Worm (Caenorhabditis elegans): Measurements from ENCODE around the gene srt-13.
"Not testable (repeated sequence)": the region's sequence is repeated elsewhere in the genome, so short reads cannot be mapped to it uniquely, and the experiment has no call there.

Gene srt-13

ce11 chrV:4284737-4285136 lies 34.8 kb upstream of the srt-13 start, which contains the start of gene srt-19:
TSS of gene srt-19 (plus strand) at chrV:4285037.
- TF ChIP-seq rnt-1 (tag; optimal IDR thresholded peaks at IDR 0.05); Y116A8C.19 (tag; optimal IDR thresholded peaks at IDR 0.05; ENCODE audit: borderline replicate concordance); skn-1 (tag; optimal IDR thresholded peaks at IDR 0.05): not testable (repeated sequence)

ce11 chrV:4281699-4282098 lies 31.8 kb upstream of the srt-13 start, which contains the start of gene srt-37:
TSS of gene srt-37 (minus strand) at chrV:4281799.
- TF ChIP-seq xbp-1 (tag; optimal IDR thresholded peaks at IDR 0.05); C34B4.2 (tag; optimal IDR thresholded peaks at IDR 0.05); hlh-17 (GFP tag; optimal IDR thresholded peaks at IDR 0.05; ENCODE audit: borderline replicate concordance): not testable (repeated sequence)

ce11 chrV:4278735-4279134 lies 28.8 kb upstream of the srt-13 start, which contains the start of gene srt-20:
TSS of gene srt-20 (minus strand) at chrV:4278835.
- TF ChIP-seq tbx-2 (tag; optimal IDR thresholded peaks at IDR 0.05); unc-30 (tag; optimal IDR thresholded peaks at IDR 0.05); mab-9 (GFP tag; IDR thresholded peaks at IDR 0.05): not testable (repeated sequence)

- TF ChIP-seq unc-30 (tag; optimal IDR thresholded peaks at IDR 0.05) (no peak), swsn-7 (tag; optimal IDR thresholded peaks at IDR 0.05) (no peak), jun-1 (tag; optimal IDR thresholded peaks at IDR 0.05) (no peak), unc-98 (GFP tag; IDR thresholded peaks at IDR 0.05) (no peak), ztf-11 (tag; optimal IDR thresholded peaks at IDR 0.05) (no peak), dpl-1 (GFP tag; optimal IDR thresholded peaks at IDR 0.05) (no peak), elt-3 (tag; optimal IDR thresholded peaks at IDR 0.05) (no peak), vab-15 (tag; optimal IDR thresholded peaks at IDR 0.05) (no peak), alr-1 (tag; optimal IDR thresholded peaks at IDR 0.05; ENCODE audit: borderline replicate concordance) (no peak), zip-4 (GFP tag; optimal IDR thresholded peaks at IDR 0.05) (no peak), hlh-4 (tag; optimal IDR thresholded peaks at IDR 0.05) (no peak), fkh-4 (tag; optimal IDR thresholded peaks at IDR 0.05; ENCODE audit: borderline replicate concordance) (no peak), tbx-2 (tag; optimal IDR thresholded peaks at IDR 0.05) (no peak), elt-2 (tag; optimal IDR thresholded peaks at IDR 0.05) (no peak)
Observed at ce11 chrV:4273372-4273771, 23.4 kb upstream of the srt-13 start.

- not testable (repeated sequence) for TF ChIP-seq irx-1 (tag; optimal IDR thresholded peaks at IDR 0.05); hpl-2 (GFP tag; optimal IDR thresholded peaks at IDR 0.05); egl-13 (tag; optimal IDR thresholded peaks at IDR 0.05)
Observed at ce11 chrV:4271258-4271657, 21.3 kb upstream of the srt-13 start, which contains the start of gene srt-38. TSS of gene srt-38 (minus strand) at chrV:4271358.

- TF ChIP-seq sptf-1 (tag; optimal IDR thresholded peaks at IDR 0.05); tlp-1 (tag; optimal IDR thresholded peaks at IDR 0.05); ces-1 (GFP tag; optimal IDR thresholded peaks at IDR 0.05): not testable (repeated sequence)
Observed at ce11 chrV:4268213-4268612, 18.3 kb upstream of the srt-13 start, which contains the start of gene srt-36. TSS of gene srt-36 (minus strand) at chrV:4268313.

ce11 chrV:4264516-4264915 lies 14.6 kb upstream of the srt-13 start, which contains the start of gene srt-35:
TSS of gene srt-35 (minus strand) at chrV:4264616.
- TF ChIP-seq ceh-88 (GFP tag; IDR thresholded peaks at IDR 0.05) (no peak), sptf-1 (tag; optimal IDR thresholded peaks at IDR 0.05) (no peak), efl-1 (optimal IDR thresholded peaks at IDR 0.05) (no peak), efl-1 (GFP tag; optimal IDR thresholded peaks at IDR 0.05 in 1 of 2) (no peak), alr-1 (tag; optimal IDR thresholded peaks at IDR 0.05; ENCODE audit: borderline replicate concordance) (no peak), Y116A8C.19 (tag; optimal IDR thresholded peaks at IDR 0.05; ENCODE audit: borderline replicate concordance) (no peak), aly-2 (tag; optimal IDR thresholded peaks at IDR 0.05) (no peak), xbp-1 (tag; optimal IDR thresholded peaks at IDR 0.05) (no peak), hpl-2 (GFP tag; optimal IDR thresholded peaks at IDR 0.05) (no peak), hlh-4 (tag; optimal IDR thresholded peaks at IDR 0.05) (no peak), fos-1 (tag; optimal IDR thresholded peaks at IDR 0.05) (no peak), pqm-1 (tag; optimal IDR thresholded peaks at IDR 0.05) (no peak), elt-3 (tag; optimal IDR thresholded peaks at IDR 0.05) (no peak), tlp-1 (tag; optimal IDR thresholded peaks at IDR 0.05) (no peak), ztf-4 (tag; optimal IDR thresholded peaks at IDR 0.05) (no peak), ceh-8 (GFP tag; optimal IDR thresholded peaks at IDR 0.05) (no peak), nhr-84 (tag; optimal IDR thresholded peaks at IDR 0.05) (no peak), swsn-7 (tag; optimal IDR thresholded peaks at IDR 0.05) (no peak)
